Worm (Caenorhabditis elegans): Measurements from ENCODE around the gene tap-1.

The tap-1 gene

ce11 chrX:14561416-14561973 lies 27.9 kb upstream of the tap-1 start (continued):
- TF ChIP-seq dmd-8 (GFP tag; IDR thresholded peaks at IDR 0.05) = 0 out of 2 replicates have a peak, but pooled peaks have one; percentile 56
- TF ChIP-seq lin-29 (GFP tag; IDR thresholded peaks at IDR 0.05) = no peak
- TF ChIP-seq ctbp-1 (GFP tag; IDR thresholded peaks at IDR 0.05) = peak; percentile 86
- no peak for TF ChIP-seq ZK546.5 (tag; optimal IDR thresholded peaks at IDR 0.05)
- peak; percentile 29; the same call in 1 of the 2 replicates for TF ChIP-seq lin-38 (GFP tag; IDR thresholded peaks at IDR 0.05)
- TF ChIP-seq dmd-6 (GFP tag; IDR thresholded peaks at IDR 0.05) = peak; percentile 77; the same call in 1 of the 2 replicates
- peak; percentile 72 for TF ChIP-seq nhr-25 (tag; optimal IDR thresholded peaks at IDR 0.05; ENCODE audit: borderline replicate concordance, insufficient read depth)
- TF ChIP-seq saeg-2 (GFP tag; IDR thresholded peaks at IDR 0.05) = peak; percentile 86
- TF ChIP-seq ztf-11 (tag; optimal IDR thresholded peaks at IDR 0.05) = no peak
- TF ChIP-seq ztf-7 (tag; optimal IDR thresholded peaks at IDR 0.05) = no peak
- TF ChIP-seq ces-1 (GFP tag; optimal IDR thresholded peaks at IDR 0.05) = peak; percentile 42
- TF ChIP-seq aha-1 (tag) = peak; percentile 94
- TF ChIP-seq lir-3 (tag; optimal IDR thresholded peaks at IDR 0.05) = no peak
- no peak for TF ChIP-seq arid-1 (GFP tag; conservative IDR thresholded peaks at IDR 0.05)
- TF ChIP-seq D1046.2 (GFP tag; IDR thresholded peaks at IDR 0.05) = no peak
- TF ChIP-seq unc-130 (GFP tag; optimal IDR thresholded peaks at IDR 0.05) = no peak
- TF ChIP-seq lin-39 (tag; optimal IDR thresholded peaks at IDR 0.05) = no peak
- no peak for TF ChIP-seq daf-19 (GFP tag; conservative IDR thresholded peaks at IDR 0.05)
- peak; percentile 68 for TF ChIP-seq fkh-10 (GFP tag; optimal IDR thresholded peaks at IDR 0.05)
- TF ChIP-seq T20F7.1 (GFP tag; optimal IDR thresholded peaks at IDR 0.05) = no peak
- no peak for TF ChIP-seq F10B5.3 (tag; optimal IDR thresholded peaks at IDR 0.05)
- TF ChIP-seq aly-2 (tag; optimal IDR thresholded peaks at IDR 0.05) = no peak
- TF ChIP-seq lin-15B (tag; optimal IDR thresholded peaks at IDR 0.05) = no peak
- TF ChIP-seq set-16 (GFP tag; IDR thresholded peaks at IDR 0.05) = peak; percentile 46
- peak in 1 of 2 experiments; percentile 88 for TF ChIP-seq unc-62 (GFP tag; optimal IDR thresholded peaks at IDR 0.05 in 1 of 2)
- TF ChIP-seq unc-62 (tag; optimal IDR thresholded peaks at IDR 0.05) = no peak
- no peak for TF ChIP-seq zip-11 (GFP tag; IDR thresholded peaks at IDR 0.05)
- TF ChIP-seq F26F4.8 (GFP tag; conservative IDR thresholded peaks at IDR 0.05) = no peak
- TF ChIP-seq ceh-32 (tag; optimal IDR thresholded peaks at IDR 0.05; ENCODE audit: poor library complexity) = peak; percentile 24
- peak; percentile 58 to 70 for TF ChIP-seq lsy-2 (tag; optimal IDR thresholded peaks at IDR 0.05)
- TF ChIP-seq daf-16 (GFP tag; optimal IDR thresholded peaks at IDR 0.05) = no peak
- TF ChIP-seq daf-16 (tag; optimal IDR thresholded peaks at IDR 0.05) = peak; percentile 53
- no peak for TF ChIP-seq mxl-2 (GFP tag; conservative IDR thresholded peaks at IDR 0.05)
- peak; percentile 80 for TF ChIP-seq tra-1 (GFP tag; IDR thresholded peaks at IDR 0.05)
- TF ChIP-seq cey-2 (tag; optimal IDR thresholded peaks at IDR 0.05; ENCODE audit: borderline replicate concordance, insufficient read depth) = no peak
- TF ChIP-seq hlh-11 (tag; optimal IDR thresholded peaks at IDR 0.05) = peak; percentile 81
- TF ChIP-seq hmg-1.1 (GFP tag; IDR thresholded peaks at IDR 0.05) = peak; percentile 70; the same call in 1 of the 2 replicates
- TF ChIP-seq ceh-62 (tag; optimal IDR thresholded peaks at IDR 0.05) = no peak
- TF ChIP-seq sdz-12 (GFP tag; optimal IDR thresholded peaks at IDR 0.05) = no peak
- no peak for TF ChIP-seq snpc-1.2 (GFP tag; IDR thresholded peaks at IDR 0.05)
- no peak for TF ChIP-seq snpc-4 (tag; optimal IDR thresholded peaks at IDR 0.05)
- TF ChIP-seq ceh-20 (GFP tag; IDR thresholded peaks at IDR 0.05) = peak; percentile 80
- TF ChIP-seq nhr-28 (tag; optimal IDR thresholded peaks at IDR 0.05) = peak; percentile 18
- TF ChIP-seq pqm-1 (tag; optimal IDR thresholded peaks at IDR 0.05) = peak; percentile 2
- TF ChIP-seq nhr-48 (tag; optimal IDR thresholded peaks at IDR 0.05) = peak; percentile 57
- no peak for TF ChIP-seq F44E2.7 (GFP tag; IDR thresholded peaks at IDR 0.05)
- TF ChIP-seq tag-97 (GFP tag; IDR thresholded peaks at IDR 0.05) = no peak; the same call in 1 of the 2 replicates
- TF ChIP-seq rbr-2 (tag; optimal IDR thresholded peaks at IDR 0.05) = peak; percentile 70
- peak; percentile 74 for TF ChIP-seq nhr-11 (tag; optimal IDR thresholded peaks at IDR 0.05)
- no peak for TF ChIP-seq nhr-10 (tag; optimal IDR thresholded peaks at IDR 0.05)
- peak; percentile 66 for TF ChIP-seq egl-43 (GFP tag; IDR thresholded peaks at IDR 0.05)

Measured in whole organism, L4 larva.